Worm (Caenorhabditis elegans) whole organism, late embryonic: ENCODE data around the gene abcf-1.

ENCODE experiments used
- C38D4.7 ChIP-seq: fragments of 200-800 bp; sonication (Bioruptor generic); optimal IDR thresholded peaks from 2 replicates; lab custom pipeline; 2018; ENCODE audit warnings: mild to moderate bottlenecking, missing genetic modification characterization, moderate library complexity, missing compliant biosample characterization
- F13H6.1 ChIP-seq: sonication (generic microtip); optimal IDR thresholded peaks from 2 replicates; lab custom pipeline; 2016; ENCODE audit warnings: missing genetic modification characterization, missing compliant biosample characterization
- K09A11.1 ChIP-seq: sonication (generic microtip); optimal IDR thresholded peaks from 2 replicates; lab custom pipeline; 2017; ENCODE audit warnings: antibody characterized with exemption, mild to moderate bottlenecking, missing genetic modification characterization, missing compliant biosample characterization; ENCODE audit not compliant: insufficient read depth
- T23F11.4 ChIP-seq: fragments of 200-800 bp; sonication (Bioruptor generic); optimal IDR thresholded peaks from 2 replicates; lab custom pipeline; 2018; ENCODE audit warnings: mild to moderate bottlenecking, missing genetic modification characterization, missing compliant biosample characterization
- ahr-1 ChIP-seq: sonication (generic microtip); optimal IDR thresholded peaks from 2 replicates; lab custom pipeline; 2016; ENCODE audit warnings: missing genetic modification characterization, missing compliant biosample characterization
- ama-1 ChIP-seq: fragments of 150-350 bp; optimal IDR thresholded peaks from 2 replicates; lab custom pipeline; 2014
- ceh-14 ChIP-seq: sonication (generic microtip); optimal IDR thresholded peaks from 2 replicates; lab custom pipeline; 2016; ENCODE audit warnings: missing genotype, missing genetic modification characterization, missing compliant biosample characterization
- ceh-19 ChIP-seq: fragments of 200-800 bp; sonication (Bioruptor generic); optimal IDR thresholded peaks from 2 replicates; lab custom pipeline; 2018; ENCODE audit warnings: mild to moderate bottlenecking, missing genetic modification characterization, missing compliant biosample characterization
- ceh-2 ChIP-seq: sonication (generic microtip); optimal IDR thresholded peaks from 2 replicates; lab custom pipeline; 2016; ENCODE audit warnings: missing genotype, missing genetic modification characterization, missing compliant biosample characterization
- ceh-22 ChIP-seq: sonication (generic microtip); optimal IDR thresholded peaks from 2 replicates; lab custom pipeline; 2017; ENCODE audit warnings: missing biosample characterization, missing genetic modification characterization
- ceh-24 ChIP-seq: sonication (generic microtip); optimal IDR thresholded peaks from 2 replicates; lab custom pipeline; 2016; ENCODE audit warnings: mild to moderate bottlenecking, missing genetic modification characterization, missing compliant biosample characterization
- ceh-30 ChIP-seq: fragments of 150-350 bp; optimal IDR thresholded peaks from 2 replicates; lab custom pipeline; 2014; ENCODE audit warnings: missing biosample characterization, missing genetic modification characterization
- ceh-31 ChIP-seq: sonication (generic microtip); optimal IDR thresholded peaks from 2 replicates; lab custom pipeline; 2016; ENCODE audit warnings: missing genetic modification characterization, missing compliant biosample characterization
- ceh-34 ChIP-seq: sonication (generic microtip); optimal IDR thresholded peaks from 2 replicates; lab custom pipeline; 2016; ENCODE audit warnings: mild to moderate bottlenecking, missing genetic modification characterization, missing compliant biosample characterization
- ceh-45 ChIP-seq: fragments of 200-800 bp; sonication (Bioruptor generic); IDR thresholded peaks from 2 replicates; pipeline ENCODE4 v1.3.6; 2022; ENCODE audit warnings: missing genetic modification reagents, missing genetic modification characterization, missing compliant biosample characterization
- ceh-6 ChIP-seq: fragments of 200-800 bp; sonication (Bioruptor generic); optimal IDR thresholded peaks from 2 replicates; lab custom pipeline; 2018; ENCODE audit warnings: mild to moderate bottlenecking, missing genetic modification characterization, missing compliant biosample characterization
- ceh-9 ChIP-seq: sonication (generic microtip); optimal IDR thresholded peaks from 2 replicates; lab custom pipeline; 2016; ENCODE audit warnings: mild to moderate bottlenecking, missing genetic modification characterization, inconsistent platforms, missing compliant biosample characterization
- dmd-4 ChIP-seq: sonication (generic microtip); optimal IDR thresholded peaks from 2 replicates; lab custom pipeline; 2016; ENCODE audit warnings: borderline replicate concordance, missing genetic modification characterization, missing compliant biosample characterization
- dve-1 ChIP-seq: sonication (generic microtip); optimal IDR thresholded peaks from 2 replicates; lab custom pipeline; 2017; ENCODE audit warnings: antibody characterized with exemption, mild to moderate bottlenecking, missing genetic modification characterization, missing compliant biosample characterization
- elt-4 ChIP-seq: sonication (generic microtip); optimal IDR thresholded peaks from 2 replicates; lab custom pipeline; 2016; ENCODE audit warnings: missing genetic modification characterization, missing compliant biosample characterization
- fkh-10 ChIP-seq: fragments of 150-350 bp; optimal IDR thresholded peaks from 2 replicates; lab custom pipeline; 2014; ENCODE audit warnings: missing biosample characterization, missing genetic modification reagents, missing genetic modification characterization
- fkh-6 ChIP-seq: sonication (generic microtip); optimal IDR thresholded peaks from 2 replicates; lab custom pipeline; 2016; ENCODE audit warnings: missing genetic modification characterization, missing compliant biosample characterization
- hlh-8 ChIP-seq: sonication (generic microtip); optimal IDR thresholded peaks from 2 replicates; lab custom pipeline; 2016; ENCODE audit warnings: missing genotype, missing genetic modification characterization, missing compliant biosample characterization
- lim-6 ChIP-seq: sonication (generic microtip); optimal IDR thresholded peaks from 2 replicates; lab custom pipeline; 2016; ENCODE audit warnings: missing genetic modification characterization, missing compliant biosample characterization
- lin-11 ChIP-seq: fragments of 200-800 bp; sonication (Bioruptor generic); optimal IDR thresholded peaks from 2 replicates; lab custom pipeline; 2018; ENCODE audit warnings: mild to moderate bottlenecking, missing genetic modification characterization, missing compliant biosample characterization
- mec-3 ChIP-seq: sonication (generic microtip); optimal IDR thresholded peaks from 2 replicates; lab custom pipeline; 2016; ENCODE audit warnings: borderline replicate concordance, missing genetic modification characterization, missing compliant biosample characterization
- nhr-232 ChIP-seq: sonication (generic microtip); optimal IDR thresholded peaks from 2 replicates; lab custom pipeline; 2016; ENCODE audit warnings: missing genetic modification characterization, missing compliant biosample characterization
- npax-4 ChIP-seq: sonication (generic microtip); optimal IDR thresholded peaks from 2 replicates; lab custom pipeline; 2016; ENCODE audit warnings: missing genetic modification characterization, missing compliant biosample characterization
- pag-3 ChIP-seq: sonication (generic microtip); optimal IDR thresholded peaks from 2 replicates; lab custom pipeline; 2016; ENCODE audit warnings: missing compliant biosample characterization, missing genetic modification characterization, borderline replicate concordance
- pha-2 ChIP-seq: sonication (generic microtip); optimal IDR thresholded peaks from 2 replicates; lab custom pipeline; 2017; ENCODE audit warnings: mild to moderate bottlenecking, missing genetic modification characterization, missing compliant biosample characterization
- pqm-1 ChIP-seq: sonication (generic microtip); optimal IDR thresholded peaks from 2 replicates; lab custom pipeline; 2016; ENCODE audit warnings: missing genetic modification characterization, missing compliant biosample characterization
- pros-1 ChIP-seq: fragments of 150-350 bp; optimal IDR thresholded peaks from 2 replicates; lab custom pipeline; 2014; ENCODE audit warnings: missing biosample characterization, missing genetic modification reagents, missing genetic modification characterization
- ref-2 ChIP-seq: sonication (generic microtip); optimal IDR thresholded peaks from 2 replicates; lab custom pipeline; 2016; ENCODE audit warnings: missing genetic modification characterization, missing compliant biosample characterization
- rnt-1 ChIP-seq: sonication (generic microtip); optimal IDR thresholded peaks from 2 replicates; lab custom pipeline; 2016; ENCODE audit warnings: missing genetic modification characterization, missing compliant biosample characterization
- tbx-2 ChIP-seq: sonication (generic microtip); optimal IDR thresholded peaks from 2 replicates; lab custom pipeline; 2016; ENCODE audit warnings: missing genetic modification characterization, missing compliant biosample characterization
- tbx-7 ChIP-seq: sonication (generic microtip); optimal IDR thresholded peaks from 2 replicates; lab custom pipeline; 2016; ENCODE audit warnings: missing genotype, missing genetic modification characterization, missing compliant biosample characterization
- unc-42 ChIP-seq: sonication (generic microtip); optimal IDR thresholded peaks from 2 replicates; lab custom pipeline; 2016; ENCODE audit warnings: missing genotype, missing genetic modification characterization, missing compliant biosample characterization
- zip-5 ChIP-seq: sonication (generic microtip); optimal IDR thresholded peaks from 2 replicates; lab custom pipeline; 2016; ENCODE audit warnings: missing genetic modification characterization, missing compliant biosample characterization
- ztf-16 ChIP-seq: sonication (generic microtip); optimal IDR thresholded peaks from 2 replicates; lab custom pipeline; 2017; ENCODE audit warnings: missing genetic modification characterization, missing compliant biosample characterization

The abcf-1 gene

ce11 chrV:12773222-12773621, 10.0 kb upstream of the abcf-1 start, which contains the start of gene ZC455.1:
Gene ZC455.1 (plus strand): TSS chrV:12773522.
- no peak for TF ChIP-seq ref-2
- TF ChIP-seq pqm-1 = no peak
- no peak for TF ChIP-seq unc-42 (tag; lab: Kevin White, UChicago)
- no peak for TF ChIP-seq C38D4.7 (GFP tag; lab: Kevin White, UChicago)
- TF ChIP-seq ztf-16 = no peak
- no peak for TF ChIP-seq pros-1
- no peak for TF ChIP-seq dve-1 (tag; lab: Kevin White, UChicago)
- TF ChIP-seq npax-4 (tag; lab: Kevin White, UChicago) = no peak
- TF ChIP-seq, all 69 proteins: peak for 0

ce11 chrV:12768946-12769345, 5.8 kb upstream of the abcf-1 start, which contains the start of gene srt-43:
Gene srt-43 (plus strand): TSS chrV:12769246.
- TF ChIP-seq lim-6 (no peak), mec-3 (no peak), ref-2 (no peak), tbx-7 (no peak), ztf-16 (no peak), ceh-2 (tag; lab: Kevin White, UChicago) (no peak), dve-1 (tag; lab: Kevin White, UChicago) (no peak), nhr-232 (no peak), hlh-8 (tag; lab: Kevin White, UChicago) (no peak), dmd-4 (tag; lab: Kevin White, UChicago) (no peak), fkh-10 (GFP tag; lab: Kevin White, UChicago) (no peak), ceh-22 (tag; lab: Kevin White, UChicago) (no peak), fkh-6 (tag; lab: Kevin White, UChicago) (no peak), lin-11 (tag; lab: Kevin White, UChicago) (no peak), ceh-45 (GFP tag; lab: Robert Waterston, UW) (no peak), ceh-14 (tag; lab: Kevin White, UChicago) (no peak), ceh-6 (GFP tag; lab: Kevin White, UChicago) (no peak)

DNA sequence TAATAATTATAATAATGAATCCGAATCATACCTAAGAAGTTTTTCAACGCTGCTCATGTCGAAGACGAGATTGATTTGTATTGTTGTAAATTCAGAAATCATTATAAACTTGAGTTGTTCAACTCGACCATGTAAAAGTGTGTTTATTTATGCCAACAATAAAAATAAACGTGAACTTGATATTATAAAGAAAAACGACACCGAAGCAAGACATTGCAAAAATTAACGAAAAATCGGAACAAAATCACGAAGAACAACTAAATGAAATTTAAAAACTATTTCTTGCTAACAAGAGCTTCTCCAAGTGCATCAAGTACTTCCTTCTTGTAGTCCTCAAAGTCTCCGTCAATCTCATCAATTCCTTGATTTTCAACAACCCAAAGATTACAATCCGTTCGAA, 2.3 kb downstream of the abcf-1 start, which contains the start of gene F18E2.15:
TSS of gene F18E2.15 (minus strand) at position 101 of the 400 bp plus-strand sequence.
- TF ChIP-seq ceh-34 (tag; lab: Kevin White, UChicago) (no peak), K09A11.1 (tag; lab: Kevin White, UChicago) (no peak), elt-4 (tag; lab: Kevin White, UChicago) (no peak), ceh-30 (no peak), ceh-31 (tag; lab: Kevin White, UChicago) (no peak), rnt-1 (tag; lab: Kevin White, UChicago) (no peak), ceh-24 (tag; lab: Kevin White, UChicago) (no peak), pag-3 (tag; lab: Kevin White, UChicago) (no peak), T23F11.4 (GFP tag; lab: Kevin White, UChicago) (no peak), tbx-2 (tag; lab: Kevin White, UChicago) (no peak), F13H6.1 (tag; lab: Kevin White, UChicago) (no peak), ama-1 (lab: Kevin White, UChicago) (no peak), zip-5 (no peak), ceh-9 (tag; lab: Kevin White, UChicago) (no peak), pha-2 (tag; lab: Kevin White, UChicago) (no peak)

- TF ChIP-seq ceh-19 (GFP tag; lab: Kevin White, UChicago) (no peak), pha-2 (tag; lab: Kevin White, UChicago) (no peak), ahr-1 (tag; lab: Kevin White, UChicago) (no peak), ceh-34 (tag; lab: Kevin White, UChicago) (no peak), F13H6.1 (tag; lab: Kevin White, UChicago) (no peak)
Measured at ce11 chrV:12759660-12760059, 3.5 kb downstream of the abcf-1 start, which contains the start of gene papl-1. Gene papl-1 (minus strand): TSS chrV:12759760.
